Worm (Caenorhabditis elegans): ENCODE results near the gene F23F1.2.

DNA sequence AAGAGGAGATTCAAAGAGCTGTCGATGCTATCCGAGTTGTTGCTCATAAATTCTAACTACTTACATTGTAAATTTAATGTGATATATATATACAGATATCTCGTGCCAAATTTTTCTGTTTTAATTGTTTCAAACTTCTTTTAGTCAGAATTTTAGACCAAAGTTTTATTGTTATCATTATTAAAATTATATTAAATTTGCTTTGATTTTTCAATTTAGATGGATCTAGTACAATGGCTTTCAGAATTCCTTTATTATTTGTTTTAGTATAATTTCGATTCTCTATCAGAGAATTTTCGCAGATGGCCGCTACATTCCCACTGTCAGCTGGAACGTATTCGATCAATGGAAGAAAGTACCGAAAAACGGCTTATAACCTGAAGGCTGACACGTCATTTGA, 23.4 kb downstream of the F23F1.2 start, which contains the start of gene ascc-1:
- TF ChIP-seq tbx-37 (GFP tag; conservative IDR thresholded peaks at IDR 0.05): no peak
- no peak for TF ChIP-seq ama-1 (optimal IDR thresholded peaks at IDR 0.05)
- no peak for TF ChIP-seq flt-1 (GFP tag; IDR thresholded peaks at IDR 0.05)
- no peak for TF ChIP-seq hnd-1 (tag; optimal IDR thresholded peaks at IDR 0.05)
- TF ChIP-seq tbx-11 (GFP tag; IDR thresholded peaks at IDR 0.05): no peak
- no peak for TF ChIP-seq pes-1 (GFP tag; IDR thresholded peaks at IDR 0.05)

Data from whole organism, early embryonic.